Fruit fly (Drosophila melanogaster) whole organism, adult: ENCODE data around the gene CG4073.

Experiments
- CG11617 ChIP-seq: fragments of 200-800 bp; sonication (Bioruptor generic); optimal IDR thresholded peaks from 2 replicates; lab custom pipeline; 2017; ENCODE audit warnings: mild to moderate bottlenecking, missing biosample characterization, missing genetic modification reagents, missing genetic modification characterization
- CG12768 ChIP-seq: fragments of 200-800 bp; sonication (Bioruptor generic); optimal IDR thresholded peaks from 2 replicates; lab custom pipeline; 2017; ENCODE audit warnings: missing biosample characterization, missing genetic modification characterization, mild to moderate bottlenecking, moderate library complexity, missing genetic modification reagents
- kay ChIP-seq: fragments of 200-800 bp; sonication (Bioruptor generic); peaks from one replicate; lab custom pipeline; 2016; ENCODE audit warnings: missing biosample characterization, missing genetic modification characterization, borderline replicate concordance

- TF ChIP-seq CG12768 (GFP tag; lab: Kevin White, UChicago), result no peak
- TF ChIP-seq kay (GFP tag; lab: Kevin White, UChicago), result no peak
- no peak for TF ChIP-seq CG11617 (GFP tag; lab: Kevin White, UChicago)
Measured at dm6 chr3R:10683226-10683625, 31.4 kb upstream of the CG4073 start.
